Fruit fly (Drosophila melanogaster) whole organism, prepupa: ENCODE measurements around the gene Ppi1.
A peak's percentile ranks its signal among the peaks of the same experiment; 100 is the strongest.

ENCODE experiments used
- CG10631 ChIP-seq: fragments of 200-800 bp; sonication (Bioruptor generic); optimal IDR thresholded peaks from 2 replicates; lab custom pipeline; 2016; ENCODE audit warnings: missing biosample characterization, missing genetic modification characterization
- CG10669 ChIP-seq: fragments of 200-800 bp; sonication (Bioruptor generic); optimal IDR thresholded peaks from 3 replicates; lab custom pipeline; 2018; ENCODE audit warnings: missing biosample characterization, mild to moderate bottlenecking, missing genetic modification characterization, moderate library complexity
- CG11294 ChIP-seq: fragments of 200-800 bp; sonication (Bioruptor generic); IDR thresholded peaks from 2 replicates; pipeline ENCODE4 v1.3.6; 2022; ENCODE audit warnings: missing biosample characterization, missing genetic modification characterization
- CG11762 ChIP-seq: fragments of 200-800 bp; sonication (Bioruptor generic); optimal IDR thresholded peaks from 3 replicates; lab custom pipeline; 2016; ENCODE audit warnings: missing biosample characterization, missing genetic modification characterization; ENCODE audit not compliant: insufficient read depth
- CG15336 ChIP-seq: fragments of 200-800 bp; sonication (Bioruptor generic); IDR thresholded peaks from 2 replicates; pipeline ENCODE4 v1.3.6; 2022; ENCODE audit warnings: missing biosample characterization, missing genetic modification characterization
- CG1621 ChIP-seq: fragments of 200-800 bp; sonication (Bioruptor generic); optimal IDR thresholded peaks from 3 replicates; lab custom pipeline; 2018; ENCODE audit warnings: missing biosample characterization, mild to moderate bottlenecking, missing genetic modification characterization
- CG16779 ChIP-seq: fragments of 200-800 bp; sonication (Bioruptor generic); optimal IDR thresholded peaks from 3 replicates; lab custom pipeline; 2017; ENCODE audit warnings: missing biosample characterization, mild to moderate bottlenecking, missing genetic modification characterization
- CG32006 ChIP-seq: fragments of 200-800 bp; sonication (Bioruptor generic); optimal IDR thresholded peaks from 3 replicates; lab custom pipeline; 2017; ENCODE audit warnings: missing biosample characterization, mild to moderate bottlenecking, missing genetic modification characterization
- CG34406 ChIP-seq: fragments of 200-800 bp; sonication (Bioruptor generic); optimal IDR thresholded peaks from 3 replicates; lab custom pipeline; 2016; ENCODE audit warnings: missing biosample characterization, missing genetic modification characterization
- CG3919 ChIP-seq: fragments of 200-800 bp; sonication (Bioruptor generic); optimal IDR thresholded peaks from 3 replicates; lab custom pipeline; 2016; ENCODE audit warnings: missing biosample characterization, missing genetic modification characterization
- CG4318 ChIP-seq: fragments of 200-800 bp; sonication (Bioruptor generic); optimal IDR thresholded peaks from 3 replicates; lab custom pipeline; 2017; ENCODE audit warnings: missing biosample characterization, mild to moderate bottlenecking, missing genetic modification characterization
- CG6163 ChIP-seq: fragments of 200-800 bp; sonication (Bioruptor generic); IDR thresholded peaks from 3 replicates; pipeline ENCODE4 v1.3.6; 2022; ENCODE audit warnings: missing biosample characterization, missing genetic modification characterization
- CG6276 ChIP-seq: fragments of 200-800 bp; sonication (Bioruptor generic); optimal IDR thresholded peaks from 2 replicates; lab custom pipeline; 2017; ENCODE audit warnings: missing biosample characterization, mild to moderate bottlenecking, missing genetic modification characterization
- CG6792 ChIP-seq: fragments of 200-800 bp; sonication (Bioruptor generic); optimal IDR thresholded peaks from 3 replicates; lab custom pipeline; 2016; ENCODE audit warnings: missing biosample characterization, missing genetic modification characterization
- CG6854 ChIP-seq: fragments of 200-800 bp; sonication (Bioruptor generic); optimal IDR thresholded peaks from 2 replicates; lab custom pipeline; 2017; ENCODE audit warnings: missing biosample characterization, mild to moderate bottlenecking, missing genetic modification characterization
- CG7368 ChIP-seq: fragments of 200-800 bp; sonication (Bioruptor generic); optimal IDR thresholded peaks from 3 replicates; lab custom pipeline; 2016; ENCODE audit warnings: missing biosample characterization, missing genetic modification characterization
- CG8119 ChIP-seq: fragments of 200-800 bp; sonication (Bioruptor generic); IDR thresholded peaks from 3 replicates; pipeline ENCODE4 v1.3.6; 2022; ENCODE audit warnings: missing biosample characterization, missing genetic modification characterization
- CG8319 ChIP-seq: fragments of 200-800 bp; sonication (Bioruptor generic); optimal IDR thresholded peaks from 3 replicates; lab custom pipeline; 2016; ENCODE audit warnings: missing biosample characterization, missing genetic modification characterization
- CG8632 ChIP-seq: fragments of 200-800 bp; sonication (Bioruptor generic); optimal IDR thresholded peaks from 3 replicates; lab custom pipeline; 2016; ENCODE audit warnings: missing biosample characterization, missing genetic modification characterization
- CG9139 ChIP-seq: fragments of 200-800 bp; sonication (Bioruptor generic); optimal IDR thresholded peaks from 3 replicates; lab custom pipeline; 2017; ENCODE audit warnings: missing biosample characterization, mild to moderate bottlenecking, missing genetic modification characterization
- Eip75B ChIP-seq: fragments of 200-800 bp; sonication (Bioruptor generic); optimal IDR thresholded peaks from 3 replicates; lab custom pipeline; 2016; ENCODE audit warnings: missing biosample characterization, missing genetic modification characterization
- Eip78C ChIP-seq: fragments of 200-800 bp; sonication (Bioruptor generic); peaks from one replicate; lab custom pipeline; 2016; ENCODE audit warnings: missing biosample characterization, missing genetic modification characterization
- Eip93F ChIP-seq: fragments of 200-800 bp; sonication (Bioruptor generic); optimal IDR thresholded peaks from 2 replicates; lab custom pipeline; 2016; ENCODE audit warnings: missing biosample characterization, mild to moderate bottlenecking, missing genetic modification characterization
- Ets21C ChIP-seq: fragments of 200-800 bp; sonication (Bioruptor generic); optimal IDR thresholded peaks from 3 replicates; lab custom pipeline; 2016; ENCODE audit warnings: missing biosample characterization, missing genetic modification characterization
- Gug ChIP-seq: fragments of 200-800 bp; sonication (Bioruptor generic); IDR thresholded peaks from 2 replicates; pipeline ENCODE4 v1.3.6; 2022; ENCODE audit warnings: missing biosample characterization, missing genetic modification characterization
- Hr4 ChIP-seq: fragments of 200-800 bp; sonication (Bioruptor generic); optimal IDR thresholded peaks from 3 replicates; lab custom pipeline; 2016; ENCODE audit warnings: missing biosample characterization, missing genetic modification characterization
- Lpt ChIP-seq: fragments of 200-800 bp; sonication (Bioruptor generic); optimal IDR thresholded peaks from 3 replicates; lab custom pipeline; 2016; ENCODE audit warnings: missing biosample characterization, missing genetic modification characterization
- Met ChIP-seq: fragments of 200-800 bp; sonication (Bioruptor generic); optimal IDR thresholded peaks from 3 replicates; lab custom pipeline; 2016; ENCODE audit warnings: missing biosample characterization, missing genetic modification characterization
- OdsH ChIP-seq: fragments of 200-800 bp; sonication (Bioruptor generic); optimal IDR thresholded peaks from 3 replicates; lab custom pipeline; 2016; ENCODE audit warnings: missing biosample characterization, missing genetic modification characterization
- Smox ChIP-seq: fragments of 200-800 bp; sonication (Bioruptor generic); optimal IDR thresholded peaks from 3 replicates; lab custom pipeline; 2016; ENCODE audit warnings: missing biosample characterization, missing genetic modification characterization
- Sox14 ChIP-seq: fragments of 200-800 bp; sonication (Bioruptor generic); optimal IDR thresholded peaks from 3 replicates; lab custom pipeline; 2016; ENCODE audit warnings: missing biosample characterization, missing genetic modification characterization
- Sox15 ChIP-seq: fragments of 200-800 bp; sonication (Bioruptor generic); optimal IDR thresholded peaks from 3 replicates; lab custom pipeline; 2016; ENCODE audit warnings: missing biosample characterization, missing genetic modification characterization
- achi ChIP-seq: fragments of 200-800 bp; sonication (Bioruptor generic); optimal IDR thresholded peaks from 3 replicates; lab custom pipeline; 2016; ENCODE audit warnings: missing biosample characterization, missing genetic modification characterization
- cyc ChIP-seq: fragments of 200-800 bp; sonication (Bioruptor generic); optimal IDR thresholded peaks from 3 replicates; lab custom pipeline; 2016; ENCODE audit warnings: missing biosample characterization, missing genetic modification characterization
- dac ChIP-seq: fragments of 200-800 bp; sonication (Bioruptor generic); optimal IDR thresholded peaks from 2 replicates; lab custom pipeline; 2017; ENCODE audit warnings: missing biosample characterization, mild to moderate bottlenecking, missing genetic modification characterization
- dsx ChIP-seq: fragments of 200-800 bp; optimal IDR thresholded peaks from 3 replicates; lab custom pipeline; 2019; ENCODE audit warnings: missing biosample characterization, mild to moderate bottlenecking, missing genetic modification characterization, moderate library complexity; ENCODE audit not compliant: poor library complexity, severe bottlenecking
- eg ChIP-seq: fragments of 200-800 bp; sonication (Bioruptor generic); IDR thresholded peaks from 3 replicates; pipeline ENCODE4 v1.3.6; 2022; ENCODE audit warnings: missing biosample characterization, missing genetic modification characterization
- esn ChIP-seq: fragments of 200-800 bp; sonication (Bioruptor generic); optimal IDR thresholded peaks from 2 replicates; lab custom pipeline; 2016; ENCODE audit warnings: missing biosample characterization, mild to moderate bottlenecking, missing genetic modification characterization, moderate library complexity
- fd59A ChIP-seq: fragments of 200-800 bp; sonication (Bioruptor generic); optimal IDR thresholded peaks from 2 replicates; lab custom pipeline; 2017; ENCODE audit warnings: missing biosample characterization, mild to moderate bottlenecking, missing genetic modification characterization, missing genetic modification reagents
- fd85E ChIP-seq: fragments of 200-800 bp; sonication (Bioruptor generic); optimal IDR thresholded peaks from 3 replicates; lab custom pipeline; 2016; ENCODE audit warnings: missing biosample characterization, missing genetic modification characterization
- lz ChIP-seq: fragments of 200-800 bp; sonication (Bioruptor generic); optimal IDR thresholded peaks from 3 replicates; lab custom pipeline; 2016; ENCODE audit warnings: missing biosample characterization, missing genetic modification characterization
- net ChIP-seq: fragments of 200-800 bp; sonication (Bioruptor generic); optimal IDR thresholded peaks from 3 replicates; lab custom pipeline; 2016; ENCODE audit warnings: missing biosample characterization, missing genetic modification characterization
- pdm3 ChIP-seq: fragments of 200-800 bp; sonication (Bioruptor generic); optimal IDR thresholded peaks from 3 replicates; lab custom pipeline; 2016; ENCODE audit warnings: missing biosample characterization, missing genetic modification characterization
- spab ChIP-seq: fragments of 200-800 bp; sonication (Bioruptor generic); optimal IDR thresholded peaks from 2 replicates; lab custom pipeline; 2017; ENCODE audit warnings: missing biosample characterization, mild to moderate bottlenecking, missing genetic modification characterization, missing genetic modification reagents
- svp ChIP-seq: fragments of 200-800 bp; sonication (Bioruptor generic); peaks from one replicate; lab custom pipeline; 2016; ENCODE audit warnings: missing biosample characterization, missing genetic modification characterization
- topi ChIP-seq: fragments of 200-800 bp; sonication (Bioruptor generic); optimal IDR thresholded peaks from 3 replicates; lab custom pipeline; 2016; ENCODE audit warnings: missing biosample characterization, missing genetic modification characterization
- vri ChIP-seq: fragments of 200-800 bp; sonication (Bioruptor generic); optimal IDR thresholded peaks from 3 replicates; lab custom pipeline; 2016; ENCODE audit warnings: missing biosample characterization, mild to moderate bottlenecking, missing genetic modification characterization

Gene Ppi1

DNA sequence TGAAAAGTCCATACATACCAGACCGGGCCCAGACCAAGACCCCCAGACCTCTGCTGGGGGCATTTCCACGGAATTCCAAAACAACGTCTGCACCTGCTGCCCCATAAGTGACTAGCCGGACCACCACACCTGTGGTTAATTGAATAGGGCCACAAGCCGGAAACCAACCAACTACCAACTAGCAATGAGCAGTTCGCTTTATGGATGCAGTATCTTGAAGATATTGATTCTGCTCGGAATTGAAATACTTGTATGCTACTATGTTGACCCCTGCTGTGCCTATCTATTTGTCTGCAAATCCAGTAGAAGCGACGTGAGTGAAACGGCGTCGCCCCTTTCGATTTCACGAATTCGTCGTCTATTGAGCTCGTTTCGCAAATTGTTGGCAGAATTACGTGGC, 33.1 kb downstream of the Ppi1 start (continued):
- peak; percentile 84 for TF ChIP-seq CG1621 (tag; lab: Kevin White, UChicago)
- TF ChIP-seq CG15336 (GFP tag; lab: Robert Waterston, UW) = peak; percentile 95
- peak; percentile 16 for TF ChIP-seq Smox (GFP tag; lab: Kevin White, UChicago)
- TF ChIP-seq dac (GFP tag; lab: Kevin White, UChicago) = peak; percentile 86
- TF ChIP-seq cyc (GFP tag; lab: Kevin White, UChicago) = peak; percentile 44
- TF ChIP-seq pdm3 (GFP tag; lab: Kevin White, UChicago) = peak; percentile 83
- no peak for TF ChIP-seq vri (GFP tag; lab: Kevin White, UChicago)
- TF ChIP-seq fd59A (GFP tag; lab: Kevin White, UChicago) = peak; percentile 73

DNA sequence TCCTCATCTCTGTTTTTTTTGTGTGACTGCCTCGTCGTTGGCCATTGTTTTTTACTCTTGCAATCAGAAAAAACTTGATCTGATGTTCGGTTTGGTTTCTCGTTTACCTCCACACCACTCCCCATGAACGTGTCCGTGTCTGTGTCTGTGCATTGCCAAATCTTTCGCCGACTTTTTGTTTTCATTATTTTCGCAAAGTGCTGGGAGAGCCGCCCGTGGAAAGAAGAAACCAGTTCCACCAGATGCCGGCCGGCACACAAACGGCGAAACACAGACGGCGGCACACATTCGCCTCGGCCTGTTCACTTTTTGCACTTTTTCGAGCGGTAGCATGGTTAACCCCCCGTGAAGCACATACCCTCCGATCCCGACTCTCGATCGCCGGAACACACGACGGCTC, 33.5 kb downstream of the Ppi1 start:
- TF ChIP-seq CG11294 (GFP tag; lab: Robert Waterston, UW) = no peak
- TF ChIP-seq CG6854 (GFP tag; lab: Kevin White, UChicago) = peak; percentile 80
- TF ChIP-seq CG6163 (GFP tag; lab: Robert Waterston, UW) = peak; percentile 34; the same call in 1 of the 3 replicates
- peak; percentile 15 for TF ChIP-seq vri (GFP tag; lab: Kevin White, UChicago)
- TF ChIP-seq Eip78C (GFP tag; lab: Kevin White, UChicago) = peak; percentile 14
- TF ChIP-seq eg (GFP tag; lab: Robert Waterston, UW) = peak; percentile 12; the same call in 1 of the 3 replicates
- no peak for TF ChIP-seq CG10669 (GFP tag; lab: Kevin White, UChicago)
- TF ChIP-seq svp (GFP tag; lab: Kevin White, UChicago) = peak; percentile 51
- no peak for TF ChIP-seq CG32006 (GFP tag; lab: Kevin White, UChicago)
- no peak; the same call in 2 of the 3 replicates for TF ChIP-seq CG8119 (GFP tag; lab: Robert Waterston, UW)
- TF ChIP-seq, all 60 proteins: peak for 6

dm6 chr3R:30092700-30093044, 36.2 kb downstream of the Ppi1 start:
- TF ChIP-seq CG6276 (GFP tag; lab: Kevin White, UChicago) (peak; percentile 54), CG6792 (GFP tag; lab: Kevin White, UChicago) (peak; percentile 23), CG32006 (GFP tag; lab: Kevin White, UChicago) (peak; percentile 85), Sox15 (GFP tag; lab: Kevin White, UChicago) (no peak), CG11762 (GFP tag; lab: Kevin White, UChicago) (no peak), esn (GFP tag; lab: Kevin White, UChicago) (peak; percentile 38), vri (GFP tag; lab: Kevin White, UChicago) (peak; percentile 9), CG10631 (GFP tag; lab: Kevin White, UChicago) (peak; percentile 51), Hr4 (GFP tag; lab: Kevin White, UChicago) (peak; percentile 88), Eip93F (GFP tag; lab: Kevin White, UChicago) (no peak), Met (GFP tag; lab: Kevin White, UChicago) (peak; percentile 46), dsx (GFP tag; lab: Kevin White, UChicago) (no peak), Lpt (GFP tag; lab: Kevin White, UChicago) (peak; percentile 59), CG3919 (peak; percentile 57), fd85E (GFP tag; lab: Kevin White, UChicago) (no peak), spab (no peak), Eip75B (GFP tag; lab: Kevin White, UChicago) (peak; percentile 28), lz (GFP tag; lab: Kevin White, UChicago) (peak; percentile 29), Ets21C (peak; percentile 13), topi (GFP tag; lab: Kevin White, UChicago) (peak; percentile 49), CG34406 (GFP tag; lab: Kevin White, UChicago) (peak; percentile 23), CG6854 (GFP tag; lab: Kevin White, UChicago) (no peak), fd59A (GFP tag; lab: Kevin White, UChicago) (no peak), CG11294 (GFP tag; lab: Robert Waterston, UW) (peak; percentile 55), achi (GFP tag; lab: Kevin White, UChicago) (peak; percentile 57), Gug (0 out of 2 replicates have a peak, but pooled peaks have one; percentile 40), CG7368 (GFP tag; lab: Kevin White, UChicago) (peak; percentile 4), CG10669 (GFP tag; lab: Kevin White, UChicago) (no peak), CG1621 (tag; lab: Kevin White, UChicago) (no peak), CG8319 (GFP tag; lab: Kevin White, UChicago) (no peak), OdsH (peak; percentile 71), CG4318 (peak; percentile 62), net (GFP tag; lab: Kevin White, UChicago) (peak; percentile 53), CG16779 (tag; lab: Kevin White, UChicago) (no peak), Sox14 (GFP tag; lab: Kevin White, UChicago) (peak; percentile 31), CG9139 (GFP tag; lab: Kevin White, UChicago) (no peak), CG8632 (GFP tag; lab: Kevin White, UChicago) (no peak), pdm3 (GFP tag; lab: Kevin White, UChicago) (peak; percentile 59)
